Worm (Caenorhabditis elegans) whole organism, young adult: ENCODE data around the gene hpo-18.

Source experiments
- C06A6.2 ChIP-seq: fragments of 200-800 bp; sonication (Bioruptor generic); conservative IDR thresholded peaks from 2 replicates; pipeline ENCODE4 v1.3.6; 2022; ENCODE audit warnings: missing genetic modification characterization, missing compliant biosample characterization
- F52B5.7 ChIP-seq: sonication (generic microtip); optimal IDR thresholded peaks from 2 replicates; lab custom pipeline; 2016; ENCODE audit warnings: mild to moderate bottlenecking, missing genetic modification characterization, missing compliant biosample characterization
- Y53F4B.3 ChIP-seq: fragments of 200-800 bp; sonication (Bioruptor generic); IDR thresholded peaks from 2 replicates; pipeline ENCODE4 v1.3.6; 2022; ENCODE audit warnings: missing genetic modification reagents, missing genetic modification characterization, missing compliant biosample characterization
- Y67H2A.10 ChIP-seq: fragments of 200-800 bp; sonication (Bioruptor generic); conservative IDR thresholded peaks from 2 replicates; pipeline ENCODE4 v1.3.6; 2022; ENCODE audit warnings: missing genetic modification reagents, missing genetic modification characterization, missing compliant biosample characterization
- Y95B8A.8 ChIP-seq: fragments of 200-800 bp; sonication (Bioruptor generic); IDR thresholded peaks from 2 replicates; pipeline ENCODE4 v1.3.6; 2022; ENCODE audit warnings: missing genetic modification reagents, missing genetic modification characterization, missing compliant biosample characterization
- akir-1 ChIP-seq: fragments of 200-800 bp; sonication (Bioruptor generic); optimal IDR thresholded peaks from 2 replicates; lab custom pipeline; 2018; ENCODE audit warnings: mild to moderate bottlenecking, missing genetic modification characterization, moderate library complexity, missing compliant biosample characterization
- attf-5 ChIP-seq: fragments of 200-800 bp; sonication (Bioruptor generic); optimal IDR thresholded peaks from 2 replicates; lab custom pipeline; 2018; ENCODE audit warnings: mild to moderate bottlenecking, missing genetic modification characterization, missing compliant biosample characterization
- cebp-1 ChIP-seq, 2 experiments: fragments of 200-800 bp in 1 of 2; sonication (Bioruptor generic) in 1 of 2; sonication (generic microtip) in 1 of 2; IDR thresholded peaks in 1 of 2; optimal IDR thresholded peaks in 1 of 2; 2 replicates each; pipeline versions ENCODE4 v1.3.6 to Lab custom; 2017 to 2022; ENCODE audit warnings: missing compliant biosample characterization in 2 of 2, missing genetic modification characterization in 2 of 2, mild to moderate bottlenecking in 1 of 2, missing genetic modification reagents in 1 of 2, moderate library complexity in 1 of 2
- ceh-58 ChIP-seq: fragments of 200-800 bp; sonication (Bioruptor generic); IDR thresholded peaks from 2 replicates; pipeline ENCODE4 v1.3.6; 2022; ENCODE audit warnings: missing genetic modification characterization, missing compliant biosample characterization
- ceh-79 ChIP-seq: sonication (generic microtip); optimal IDR thresholded peaks from 2 replicates; lab custom pipeline; 2017; ENCODE audit warnings: mild to moderate bottlenecking, missing genetic modification characterization, missing compliant biosample characterization
- dox-1 ChIP-seq: fragments of 200-800 bp; sonication (Bioruptor generic); IDR thresholded peaks from 2 replicates; pipeline ENCODE4 v1.3.6; 2022; ENCODE audit warnings: missing genetic modification reagents, missing genetic modification characterization, missing compliant biosample characterization
- egrh-3 ChIP-seq: fragments of 200-800 bp; sonication (Bioruptor generic); IDR thresholded peaks from 2 replicates; pipeline ENCODE4 v1.3.6; 2022; ENCODE audit warnings: missing genetic modification reagents, missing genetic modification characterization, missing compliant biosample characterization
- ets-4 ChIP-seq: fragments of 200-800 bp; sonication (Bioruptor generic); optimal IDR thresholded peaks from 2 replicates; lab custom pipeline; 2018; ENCODE audit warnings: mild to moderate bottlenecking, missing genetic modification characterization, missing compliant biosample characterization
- fkh-3 ChIP-seq: sonication (generic microtip); optimal IDR thresholded peaks from 2 replicates; lab custom pipeline; 2016; ENCODE audit warnings: mild to moderate bottlenecking, missing genetic modification characterization, missing compliant biosample characterization
- gei-17 ChIP-seq: fragments of 200-800 bp; sonication (Bioruptor generic); optimal IDR thresholded peaks from 2 replicates; lab custom pipeline; 2018; ENCODE audit warnings: mild to moderate bottlenecking, missing genetic modification characterization, missing compliant biosample characterization
- lin-35 ChIP-seq, 3 experiments: fragments of 150-350 bp in 2 of 3; sonication (generic microtip) in 1 of 3; optimal IDR thresholded peaks; 2 replicates each; lab custom pipeline; 2014 to 2018; ENCODE audit warnings: missing biosample characterization in 3 of 3, missing genetic modification characterization in 3 of 3, missing genetic modification reagents in 3 of 3
- madf-6 ChIP-seq: fragments of 200-800 bp; sonication (Bioruptor generic); IDR thresholded peaks from 2 replicates; pipeline ENCODE4 v1.3.6; 2022; ENCODE audit warnings: missing genetic modification reagents, missing genetic modification characterization, missing compliant biosample characterization
- mcd-1 ChIP-seq: fragments of 200-800 bp; sonication (Bioruptor generic); IDR thresholded peaks from 2 replicates; pipeline ENCODE4 v1.3.6; 2022; ENCODE audit warnings: missing genetic modification reagents, missing genetic modification characterization, missing compliant biosample characterization
- mxl-1 ChIP-seq: sonication (generic microtip); optimal IDR thresholded peaks from 2 replicates; lab custom pipeline; 2016; ENCODE audit warnings: missing genetic modification characterization, missing compliant biosample characterization
- nhr-120 ChIP-seq: fragments of 200-800 bp; sonication (Bioruptor generic); IDR thresholded peaks from 2 replicates; pipeline ENCODE4 v1.3.6; 2022; ENCODE audit warnings: missing genetic modification characterization, missing compliant biosample characterization
- nhr-90 ChIP-seq: sonication (generic microtip); optimal IDR thresholded peaks from 2 replicates; lab custom pipeline; 2016; ENCODE audit warnings: missing genotype, mild to moderate bottlenecking, missing genetic modification characterization, missing compliant biosample characterization
- rcor-1 ChIP-seq: fragments of 200-800 bp; sonication (Bioruptor generic); IDR thresholded peaks from 2 replicates; pipeline ENCODE4 v1.3.6; 2022; ENCODE audit warnings: missing genetic modification reagents, missing genetic modification characterization, missing compliant biosample characterization
- somi-1 ChIP-seq: fragments of 200-800 bp; sonication (Bioruptor generic); optimal IDR thresholded peaks from 2 replicates; lab custom pipeline; 2018; ENCODE audit warnings: mild to moderate bottlenecking, missing genetic modification characterization, missing compliant biosample characterization
- ztf-22 ChIP-seq: fragments of 200-800 bp; sonication (Bioruptor generic); optimal IDR thresholded peaks from 2 replicates; lab custom pipeline; 2018; ENCODE audit warnings: mild to moderate bottlenecking, missing genetic modification characterization, moderate library complexity, missing compliant biosample characterization
- ztf-28 ChIP-seq: fragments of 200-800 bp; sonication (Bioruptor generic); IDR thresholded peaks from 2 replicates; pipeline ENCODE4 v1.3.6; 2022; ENCODE audit warnings: missing genetic modification reagents, missing genetic modification characterization, missing compliant biosample characterization

Gene hpo-18

ce11 chrV:4341736-4342135 is 4.5 kb downstream of the hpo-18 start:
- peak; percentile 72; the same call in 1 of the 2 replicates for TF ChIP-seq cebp-1 (GFP tag; IDR thresholded peaks at IDR 0.05; lab: Robert Waterston, UW)
- peak; percentile 88 for TF ChIP-seq cebp-1 (tag; optimal IDR thresholded peaks at IDR 0.05; lab: Kevin White, UChicago)
- no peak for TF ChIP-seq Y67H2A.10

ce11 chrV:4341208-4341607 is 5.0 kb downstream of the hpo-18 start, which contains the start of gene glrx-3:
Gene glrx-3 (minus strand): TSS chrV:4341308.
- TF ChIP-seq F52B5.7 (tag; lab: Kevin White, UChicago) (peak; percentile 33), mcd-1 (GFP tag; lab: Robert Waterston, UW) (peak; percentile 17; the same call in 1 of the 2 replicates), attf-5 (GFP tag; lab: Kevin White, UChicago) (no peak), somi-1 (GFP tag; lab: Kevin White, UChicago) (no peak), madf-6 (GFP tag; lab: Robert Waterston, UW) (0 out of 2 replicates have a peak, but pooled peaks have one; percentile 26), akir-1 (no peak), dox-1 (GFP tag; lab: Robert Waterston, UW) (no peak), ceh-58 (GFP tag; lab: Robert Waterston, UW) (no peak), nhr-120 (GFP tag; lab: Robert Waterston, UW) (no peak), Y95B8A.8 (no peak), ztf-22 (GFP tag; lab: Kevin White, UChicago) (no peak)

DNA sequence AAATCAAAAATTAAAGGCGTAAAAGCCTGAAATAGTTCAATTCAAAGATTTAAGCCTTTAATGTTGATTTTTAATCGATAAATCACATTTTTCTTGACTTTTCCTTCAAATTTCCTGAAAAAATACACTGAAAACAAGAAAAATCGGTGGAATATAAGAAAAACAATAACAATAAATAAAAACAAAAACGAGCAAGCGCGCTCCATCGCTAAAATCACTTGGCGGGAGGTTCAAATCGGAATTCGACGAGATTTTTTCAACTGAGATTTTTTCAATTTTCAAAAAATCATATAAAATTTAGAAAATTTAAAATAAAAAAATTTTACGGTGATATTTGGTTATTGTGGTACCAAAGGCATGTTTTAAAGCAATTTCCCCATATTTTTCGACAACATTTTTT is 6.7 kb downstream of the hpo-18 start:
- no peak for TF ChIP-seq ets-4
- peak in 1 of 3 experiments; percentile 39 for TF ChIP-seq lin-35 (GFP tag; optimal IDR thresholded peaks at IDR 0.05; lab: Kevin White, UChicago)
- peak; percentile 47 for TF ChIP-seq mcd-1 (GFP tag; lab: Robert Waterston, UW)
- no peak for TF ChIP-seq gei-17
- TF ChIP-seq C06A6.2 (GFP tag; lab: Robert Waterston, UW) = no peak
- TF ChIP-seq, all 124 proteins: peak for 2

ce11 chrV:4336462-4336861 is 9.8 kb downstream of the hpo-18 start, which contains the start of gene irld-1:
Gene irld-1 (plus strand): TSS chrV:4336762.
- TF ChIP-seq egrh-3 (GFP tag; lab: Robert Waterston, UW) = peak; percentile 85

ce11 chrV:4335724-4336123 is 10.5 kb downstream of the hpo-18 start:
- peak; percentile 92 for TF ChIP-seq egrh-3 (GFP tag; lab: Robert Waterston, UW)
- peak; percentile 62; the same call in 1 of the 2 replicates for TF ChIP-seq Y53F4B.3

DNA sequence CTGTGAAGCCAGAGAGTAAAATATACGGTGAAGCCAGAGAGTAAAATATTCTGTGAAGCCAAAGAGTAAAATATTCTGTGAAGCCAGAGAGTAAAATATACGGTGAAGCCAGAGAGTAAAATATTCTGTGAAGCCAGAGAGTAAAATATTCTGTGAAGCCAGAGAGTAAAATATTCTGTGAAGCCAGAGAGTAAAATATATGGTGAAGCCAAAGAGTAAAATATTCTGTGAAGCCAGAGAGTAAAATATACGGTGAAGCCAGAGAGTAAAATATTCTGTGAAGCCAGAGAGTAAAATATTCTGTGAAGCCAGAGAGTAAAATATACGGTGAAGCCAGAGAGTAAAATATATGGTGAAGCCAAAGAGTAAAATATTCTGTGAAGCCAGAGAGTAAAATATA is 12.0 kb downstream of the hpo-18 start:
- TF ChIP-seq Y53F4B.3 (peak; percentile 61; the same call in 1 of the 2 replicates), egrh-3 (GFP tag; lab: Robert Waterston, UW) (peak; percentile 92)

DNA sequence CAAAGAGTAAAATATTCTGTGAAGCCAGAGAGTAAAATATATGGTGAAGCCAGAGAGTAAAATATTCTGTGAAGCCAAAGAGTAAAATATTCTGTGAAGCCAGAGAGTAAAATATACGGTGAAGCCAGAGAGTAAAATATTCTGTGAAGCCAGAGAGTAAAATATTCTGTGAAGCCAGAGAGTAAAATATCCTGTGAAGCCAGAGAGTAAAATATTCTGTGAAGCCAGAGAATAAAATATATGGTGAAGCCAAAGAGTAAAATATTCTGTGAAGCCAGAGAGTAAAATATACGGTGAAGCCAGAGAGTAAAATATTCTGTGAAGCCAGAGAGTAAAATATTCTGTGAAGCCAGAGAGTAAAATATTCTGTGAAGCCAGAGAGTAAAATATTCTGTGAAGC is 12.7 kb downstream of the hpo-18 start:
- TF ChIP-seq Y53F4B.3 (peak; percentile 74; the same call in 1 of the 2 replicates), egrh-3 (GFP tag; lab: Robert Waterston, UW) (peak; percentile 96)
- TF ChIP-seq, all 124 proteins: peak for 2; not testable (repeated sequence) for 122

ce11 chrV:4332450-4332849 is 13.8 kb downstream of the hpo-18 start, which contains the start of gene oac-12:
Gene oac-12 (minus strand): TSS chrV:4332550.
- TF ChIP-seq nhr-90 (tag; lab: Kevin White, UChicago) (no peak), ztf-28 (GFP tag; lab: Robert Waterston, UW) (no peak)

- TF ChIP-seq ceh-79 (no peak), fkh-3 (tag; lab: Kevin White, UChicago) (no peak), rcor-1 (GFP tag; lab: Robert Waterston, UW) (no peak), mxl-1 (no peak)
These were observed 15.4 kb downstream of the hpo-18 start for ce11 chrV:4330820-4331219.
